Worm (Caenorhabditis elegans) whole organism, late embryonic: ENCODE measurements around the gene F59B2.14.
"Not testable (repeated sequence)": the region's sequence is repeated elsewhere in the genome, so short reads cannot be mapped to it uniquely, and the experiment has no call there.

Source experiments
- C38D4.7 ChIP-seq: fragments of 200-800 bp; sonication (Bioruptor generic); optimal IDR thresholded peaks from 2 replicates; lab custom pipeline; 2018; ENCODE audit warnings: mild to moderate bottlenecking, missing genetic modification characterization, moderate library complexity, missing compliant biosample characterization
- F13H6.1 ChIP-seq: sonication (generic microtip); optimal IDR thresholded peaks from 2 replicates; lab custom pipeline; 2016; ENCODE audit warnings: missing genetic modification characterization, missing compliant biosample characterization
- K02D7.2 ChIP-seq: sonication (generic microtip); optimal IDR thresholded peaks from 2 replicates; lab custom pipeline; 2017; ENCODE audit warnings: mild to moderate bottlenecking, missing genetic modification characterization, missing compliant biosample characterization
- T23F11.4 ChIP-seq: fragments of 200-800 bp; sonication (Bioruptor generic); optimal IDR thresholded peaks from 2 replicates; lab custom pipeline; 2018; ENCODE audit warnings: mild to moderate bottlenecking, missing genetic modification characterization, missing compliant biosample characterization
- ceh-14 ChIP-seq: sonication (generic microtip); optimal IDR thresholded peaks from 2 replicates; lab custom pipeline; 2016; ENCODE audit warnings: missing genotype, missing genetic modification characterization, missing compliant biosample characterization
- ceh-18 ChIP-seq: sonication (generic microtip); optimal IDR thresholded peaks from 2 replicates; lab custom pipeline; 2016; ENCODE audit warnings: missing genetic modification characterization, missing compliant biosample characterization
- ceh-19 ChIP-seq: fragments of 200-800 bp; sonication (Bioruptor generic); optimal IDR thresholded peaks from 2 replicates; lab custom pipeline; 2018; ENCODE audit warnings: mild to moderate bottlenecking, missing genetic modification characterization, missing compliant biosample characterization
- ceh-2 ChIP-seq: sonication (generic microtip); optimal IDR thresholded peaks from 2 replicates; lab custom pipeline; 2016; ENCODE audit warnings: missing genotype, missing genetic modification characterization, missing compliant biosample characterization
- ceh-22 ChIP-seq: sonication (generic microtip); optimal IDR thresholded peaks from 2 replicates; lab custom pipeline; 2017; ENCODE audit warnings: missing biosample characterization, missing genetic modification characterization
- ceh-24 ChIP-seq: sonication (generic microtip); optimal IDR thresholded peaks from 2 replicates; lab custom pipeline; 2016; ENCODE audit warnings: mild to moderate bottlenecking, missing genetic modification characterization, missing compliant biosample characterization
- ceh-30 ChIP-seq: fragments of 150-350 bp; optimal IDR thresholded peaks from 2 replicates; lab custom pipeline; 2014; ENCODE audit warnings: missing biosample characterization, missing genetic modification characterization
- ceh-31 ChIP-seq: sonication (generic microtip); optimal IDR thresholded peaks from 2 replicates; lab custom pipeline; 2016; ENCODE audit warnings: missing genetic modification characterization, missing compliant biosample characterization
- ceh-45 ChIP-seq: fragments of 200-800 bp; sonication (Bioruptor generic); IDR thresholded peaks from 2 replicates; pipeline ENCODE4 v1.3.6; 2022; ENCODE audit warnings: missing genetic modification reagents, missing genetic modification characterization, missing compliant biosample characterization
- ceh-6 ChIP-seq: fragments of 200-800 bp; sonication (Bioruptor generic); optimal IDR thresholded peaks from 2 replicates; lab custom pipeline; 2018; ENCODE audit warnings: mild to moderate bottlenecking, missing genetic modification characterization, missing compliant biosample characterization
- che-1 ChIP-seq: sonication (generic microtip); optimal IDR thresholded peaks from 2 replicates; lab custom pipeline; 2016; ENCODE audit warnings: mild to moderate bottlenecking, missing genetic modification characterization, missing compliant biosample characterization
- dmd-4 ChIP-seq: sonication (generic microtip); optimal IDR thresholded peaks from 2 replicates; lab custom pipeline; 2016; ENCODE audit warnings: borderline replicate concordance, missing genetic modification characterization, missing compliant biosample characterization
- dve-1 ChIP-seq: sonication (generic microtip); optimal IDR thresholded peaks from 2 replicates; lab custom pipeline; 2017; ENCODE audit warnings: antibody characterized with exemption, mild to moderate bottlenecking, missing genetic modification characterization, missing compliant biosample characterization
- elt-2 ChIP-seq: sonication (generic microtip); optimal IDR thresholded peaks from 2 replicates; lab custom pipeline; 2016; ENCODE audit warnings: missing genetic modification reagents, missing genetic modification characterization, missing compliant biosample characterization
- fkh-6 ChIP-seq: sonication (generic microtip); optimal IDR thresholded peaks from 2 replicates; lab custom pipeline; 2016; ENCODE audit warnings: missing genetic modification characterization, missing compliant biosample characterization
- gmeb-2 ChIP-seq: sonication (generic microtip); optimal IDR thresholded peaks from 2 replicates; lab custom pipeline; 2016; ENCODE audit warnings: missing genetic modification characterization, inconsistent platforms, missing compliant biosample characterization
- hlh-15 ChIP-seq: sonication (generic microtip); optimal IDR thresholded peaks from 2 replicates; lab custom pipeline; 2016; ENCODE audit warnings: missing genetic modification characterization, missing compliant biosample characterization
- hlh-6 ChIP-seq: sonication (generic microtip); optimal IDR thresholded peaks from 2 replicates; lab custom pipeline; 2016; ENCODE audit warnings: missing genotype, missing genetic modification characterization, missing compliant biosample characterization
- lim-6 ChIP-seq: sonication (generic microtip); optimal IDR thresholded peaks from 2 replicates; lab custom pipeline; 2016; ENCODE audit warnings: missing genetic modification characterization, missing compliant biosample characterization
- nhr-232 ChIP-seq: sonication (generic microtip); optimal IDR thresholded peaks from 2 replicates; lab custom pipeline; 2016; ENCODE audit warnings: missing genetic modification characterization, missing compliant biosample characterization
- pax-1 ChIP-seq: fragments of 150-350 bp; optimal IDR thresholded peaks from 2 replicates; lab custom pipeline; 2014; ENCODE audit warnings: missing biosample characterization, missing genetic modification characterization
- pha-2 ChIP-seq: sonication (generic microtip); optimal IDR thresholded peaks from 2 replicates; lab custom pipeline; 2017; ENCODE audit warnings: mild to moderate bottlenecking, missing genetic modification characterization, missing compliant biosample characterization
- pha-4 ChIP-seq: fragments of 150-350 bp; optimal IDR thresholded peaks from 2 replicates; lab custom pipeline; 2018; ENCODE audit warnings: missing biosample characterization, missing genetic modification reagents, missing genetic modification characterization
- pros-1 ChIP-seq: fragments of 150-350 bp; optimal IDR thresholded peaks from 2 replicates; lab custom pipeline; 2014; ENCODE audit warnings: missing biosample characterization, missing genetic modification reagents, missing genetic modification characterization
- ref-2 ChIP-seq: sonication (generic microtip); optimal IDR thresholded peaks from 2 replicates; lab custom pipeline; 2016; ENCODE audit warnings: missing genetic modification characterization, missing compliant biosample characterization
- sox-4 ChIP-seq: sonication (generic microtip); optimal IDR thresholded peaks from 2 replicates; lab custom pipeline; 2017; ENCODE audit warnings: mild to moderate bottlenecking, missing genetic modification characterization, inconsistent platforms, missing compliant biosample characterization
- syd-9 ChIP-seq: sonication (generic microtip); optimal IDR thresholded peaks from 2 replicates; lab custom pipeline; 2016; ENCODE audit warnings: mild to moderate bottlenecking, missing genetic modification characterization, moderate library complexity, missing compliant biosample characterization
- tbx-2 ChIP-seq: sonication (generic microtip); optimal IDR thresholded peaks from 2 replicates; lab custom pipeline; 2016; ENCODE audit warnings: missing genetic modification characterization, missing compliant biosample characterization
- unc-3 ChIP-seq, 2 experiments: fragments of 200-800 bp in 1 of 2; sonication (Bioruptor generic) in 1 of 2; sonication (generic microtip) in 1 of 2; conservative IDR thresholded peaks in 1 of 2; optimal IDR thresholded peaks in 1 of 2; 2 replicates each; pipeline versions ENCODE4 v1.3.6 to Lab custom; 2016 to 2022; ENCODE audit warnings: missing compliant biosample characterization in 2 of 2, missing genetic modification characterization in 2 of 2, missing genetic modification reagents in 1 of 2
- unc-42 ChIP-seq: sonication (generic microtip); optimal IDR thresholded peaks from 2 replicates; lab custom pipeline; 2016; ENCODE audit warnings: missing genotype, missing genetic modification characterization, missing compliant biosample characterization
- unc-55 ChIP-seq: sonication (generic microtip); optimal IDR thresholded peaks from 2 replicates; lab custom pipeline; 2017; ENCODE audit warnings: missing biosample characterization, missing genetic modification reagents, missing genetic modification characterization
- unc-86 ChIP-seq: sonication (generic microtip); optimal IDR thresholded peaks from 2 replicates; lab custom pipeline; 2016; ENCODE audit warnings: missing genetic modification characterization, missing compliant biosample characterization
- zip-5 ChIP-seq: sonication (generic microtip); optimal IDR thresholded peaks from 2 replicates; lab custom pipeline; 2016; ENCODE audit warnings: missing genetic modification characterization, missing compliant biosample characterization

The F59B2.14 gene

ce11 chrIII:9007183-9007582 is 15.3 kb downstream of the F59B2.14 start:
- TF ChIP-seq unc-55 (GFP tag; lab: Kevin White, UChicago) (peak; percentile 85), unc-3 (GFP tag; conservative IDR thresholded peaks at IDR 0.05; lab: Robert Waterston, UW) (no peak), unc-3 (tag; optimal IDR thresholded peaks at IDR 0.05; lab: Kevin White, UChicago) (no peak), elt-2 (tag; lab: Kevin White, UChicago) (peak; percentile 39), unc-42 (tag; lab: Kevin White, UChicago) (no peak), tbx-2 (tag; lab: Kevin White, UChicago) (peak; percentile 46), K02D7.2 (no peak), lim-6 (tag; lab: Kevin White, UChicago) (no peak), nhr-232 (tag; lab: Kevin White, UChicago) (no peak), hlh-6 (tag; lab: Kevin White, UChicago) (no peak), dve-1 (peak; percentile 8), ref-2 (peak; percentile 15), ceh-18 (tag; lab: Kevin White, UChicago) (peak; percentile 25), ceh-24 (no peak), dmd-4 (tag; lab: Kevin White, UChicago) (no peak), ceh-14 (tag; lab: Kevin White, UChicago) (no peak), T23F11.4 (GFP tag; lab: Kevin White, UChicago) (peak; percentile 28), F13H6.1 (tag; lab: Kevin White, UChicago) (no peak), pax-1 (tag; lab: Kevin White, UChicago) (no peak), syd-9 (peak; percentile 87), unc-86 (tag; lab: Kevin White, UChicago) (no peak)

ce11 chrIII:9005905-9006372 is 16.5 kb downstream of the F59B2.14 start, which contains the start of gene rab-6.1:
rab-6.1 (minus strand) TSS chrIII:9005955.
- not testable (repeated sequence) for TF ChIP-seq ceh-30 (tag; lab: Kevin White, UChicago); ceh-6 (GFP tag; lab: Kevin White, UChicago); che-1 (tag; lab: Kevin White, UChicago)

DNA sequence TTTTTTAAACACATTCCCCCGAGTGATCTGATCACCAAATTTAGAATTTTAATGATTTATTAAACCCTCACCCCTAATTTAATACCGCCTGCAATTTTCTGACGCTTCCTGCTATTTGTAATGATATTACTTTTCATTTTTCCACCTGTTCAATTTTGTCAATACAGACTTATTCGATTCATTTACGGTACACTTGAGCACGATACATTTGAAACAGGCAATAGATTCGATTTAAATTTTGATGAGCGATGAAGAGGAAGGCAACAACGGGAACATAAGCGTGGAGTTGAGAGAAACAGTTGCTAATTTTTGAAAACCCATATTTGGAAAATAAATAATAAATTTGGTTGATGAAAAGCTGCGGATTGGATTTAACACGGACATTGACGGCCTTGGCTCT is 17.8 kb downstream of the F59B2.14 start:
- TF ChIP-seq T23F11.4 (GFP tag; lab: Kevin White, UChicago), result no peak
- no peak for TF ChIP-seq ceh-2
- TF ChIP-seq hlh-15, result no peak
- no peak for TF ChIP-seq tbx-2 (tag; lab: Kevin White, UChicago)
- TF ChIP-seq ceh-19 (GFP tag; lab: Kevin White, UChicago), result no peak
- TF ChIP-seq ceh-14 (tag; lab: Kevin White, UChicago), result no peak
- no peak for TF ChIP-seq sox-4 (tag; lab: Kevin White, UChicago)

DNA sequence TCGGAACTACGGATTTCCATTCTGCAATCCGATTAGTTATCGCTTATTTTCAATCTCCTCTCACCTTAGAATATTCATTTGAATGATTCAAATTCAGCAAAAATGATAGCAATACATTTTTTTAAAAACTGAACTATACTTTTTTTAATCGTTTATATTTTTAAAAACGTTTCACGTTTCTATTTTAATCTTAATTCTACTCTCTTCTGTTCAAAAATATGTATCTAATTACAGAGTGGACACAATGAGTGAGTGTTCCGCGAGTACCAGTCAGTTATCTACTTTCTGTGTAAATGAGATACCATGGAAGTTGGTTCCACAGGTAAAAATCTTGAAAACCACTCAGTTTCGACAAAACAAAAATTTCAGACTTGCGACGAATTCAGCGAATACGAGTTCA is 19.9 kb downstream of the F59B2.14 start, which contains the start of the genes F59B2.15 and zif-1:
TSS of gene F59B2.15 (minus strand) at position 101 of the 400 bp plus-strand sequence.
TSS of gene zif-1 (plus strand) at position 235 of the 400 bp plus-strand sequence.
- no peak for TF ChIP-seq zip-5 (tag; lab: Kevin White, UChicago)
- no peak for TF ChIP-seq pha-4 (tag; lab: Kevin White, UChicago)
- TF ChIP-seq unc-55 (GFP tag; lab: Kevin White, UChicago), result no peak
- TF ChIP-seq ceh-31, result no peak
- no peak for TF ChIP-seq T23F11.4 (GFP tag; lab: Kevin White, UChicago)
- TF ChIP-seq pros-1 (tag; lab: Kevin White, UChicago), result no peak
- no peak for TF ChIP-seq fkh-6
- TF ChIP-seq ceh-22 (tag; lab: Kevin White, UChicago), result no peak
- TF ChIP-seq nhr-232 (tag; lab: Kevin White, UChicago), result no peak
- TF ChIP-seq pha-2, result no peak
- TF ChIP-seq hlh-6 (tag; lab: Kevin White, UChicago), result no peak
- no peak for TF ChIP-seq gmeb-2
- no peak for TF ChIP-seq ceh-18 (tag; lab: Kevin White, UChicago)
- no peak for TF ChIP-seq ceh-45 (GFP tag; lab: Robert Waterston, UW)
- TF ChIP-seq C38D4.7, result no peak
